Fruit fly (Drosophila melanogaster) whole organism, embryonic: ENCODE measurements around the gene CG4210.

Experiments used
- B-H1 ChIP-seq: fragments of 200-800 bp; sonication (Bioruptor generic); IDR thresholded peaks from 3 replicates; pipeline ENCODE4 v1.3.6; 2022; ENCODE audit warnings: missing biosample characterization, missing genetic modification characterization
- Bgb ChIP-seq: fragments of 200-800 bp; sonication (Bioruptor generic); IDR thresholded peaks from 2 replicates; pipeline ENCODE4 v1.3.6; 2022; ENCODE audit warnings: missing biosample characterization, missing genetic modification characterization; ENCODE audit not compliant: partially characterized antibody
- CG10431 ChIP-seq: fragments of 200-800 bp; sonication (Bioruptor generic); optimal IDR thresholded peaks from 3 replicates; lab custom pipeline; 2018; ENCODE audit warnings: missing biosample characterization, mild to moderate bottlenecking, missing genetic modification characterization
- CG10462 ChIP-seq: fragments of 200-800 bp; sonication (Bioruptor generic); optimal IDR thresholded peaks from 2 replicates; lab custom pipeline; 2016; ENCODE audit warnings: missing biosample characterization, missing genetic modification characterization
- CG10979 ChIP-seq: fragments of 200-800 bp; sonication (Bioruptor generic); optimal IDR thresholded peaks from 2 replicates; lab custom pipeline; 2018; ENCODE audit warnings: missing biosample characterization, mild to moderate bottlenecking, missing genetic modification characterization, moderate library complexity
- CG11696 ChIP-seq: fragments of 200-800 bp; sonication (Bioruptor generic); IDR thresholded peaks from 2 replicates; pipeline ENCODE4 v1.3.6; 2022; ENCODE audit warnings: missing biosample characterization, missing genetic modification characterization
- CG12104 ChIP-seq: fragments of 200-800 bp; sonication (Bioruptor generic); optimal IDR thresholded peaks from 3 replicates; lab custom pipeline; 2016; ENCODE audit warnings: missing biosample characterization, missing genetic modification characterization
- CG14667 ChIP-seq: fragments of 200-800 bp; sonication (Bioruptor generic); IDR thresholded peaks from 2 replicates; pipeline ENCODE4 v1.3.6; 2022; ENCODE audit warnings: missing biosample characterization, missing genetic modification characterization
- CG15696 ChIP-seq: fragments of 200-800 bp; sonication (Bioruptor generic); optimal IDR thresholded peaks from 2 replicates; lab custom pipeline; 2019; ENCODE audit warnings: missing biosample characterization, mild to moderate bottlenecking, missing genetic modification characterization, moderate library complexity
- CG17568 ChIP-seq: fragments of 200-800 bp; sonication (Bioruptor generic); optimal IDR thresholded peaks from 2 replicates; lab custom pipeline; 2018; ENCODE audit warnings: missing biosample characterization, mild to moderate bottlenecking, missing genetic modification characterization, moderate library complexity
- CG17912 ChIP-seq: fragments of 200-800 bp; sonication (Bioruptor generic); optimal IDR thresholded peaks from 2 replicates; lab custom pipeline; 2018; ENCODE audit warnings: missing biosample characterization, mild to moderate bottlenecking, missing genetic modification characterization
- CG18011 ChIP-seq: fragments of 200-800 bp; sonication (Bioruptor generic); optimal IDR thresholded peaks from 2 replicates; lab custom pipeline; 2017; ENCODE audit warnings: missing biosample characterization, missing genetic modification characterization, mild to moderate bottlenecking, moderate library complexity, missing genotype
- CG18764 ChIP-seq: fragments of 200-800 bp; sonication (Bioruptor generic); optimal IDR thresholded peaks from 3 replicates; lab custom pipeline; 2016; ENCODE audit warnings: missing biosample characterization, missing genetic modification characterization
- CG5245 ChIP-seq: fragments of 200-800 bp; sonication (Bioruptor generic); optimal IDR thresholded peaks from 3 replicates; lab custom pipeline; 2016; ENCODE audit warnings: missing biosample characterization, missing genetic modification characterization
- CG7839 ChIP-seq: fragments of 200-800 bp; sonication (Bioruptor generic); optimal IDR thresholded peaks from 3 replicates; lab custom pipeline; 2018; ENCODE audit warnings: missing biosample characterization, mild to moderate bottlenecking, missing genetic modification characterization, moderate library complexity
- CTCF ChIP-seq: fragments of 200-800 bp; sonication (Bioruptor generic); optimal IDR thresholded peaks from 2 replicates; lab custom pipeline; 2017; ENCODE audit warnings: missing biosample characterization, mild to moderate bottlenecking, missing genetic modification characterization, moderate library complexity
- Dll ChIP-seq: fragments of 200-800 bp; sonication (Bioruptor generic); IDR thresholded peaks from 4 replicates; pipeline ENCODE4 v1.3.6; 2022; ENCODE audit warnings: missing biosample characterization, missing genetic modification characterization; ENCODE audit not compliant: partially characterized antibody
- Fer3 ChIP-seq: fragments of 200-800 bp; sonication (Bioruptor generic); optimal IDR thresholded peaks from 2 replicates; lab custom pipeline; 2018; ENCODE audit warnings: missing biosample characterization, mild to moderate bottlenecking, missing genetic modification characterization, moderate library complexity
- Hsf ChIP-seq: fragments of 200-800 bp; sonication (Bioruptor generic); optimal IDR thresholded peaks from 3 replicates; lab custom pipeline; 2016; ENCODE audit warnings: missing biosample characterization, missing genetic modification characterization
- Lhr ChIP-seq: fragments of 200-800 bp; sonication (Bioruptor generic); optimal IDR thresholded peaks from 3 replicates; lab custom pipeline; 2017; ENCODE audit warnings: mild to moderate bottlenecking, missing biosample characterization, missing genetic modification reagents, missing genetic modification characterization
- Med ChIP-seq: fragments of 200-800 bp; sonication (Bioruptor generic); peaks from one replicate; lab custom pipeline; 2016; ENCODE audit warnings: missing biosample characterization, missing genetic modification characterization, mild to moderate bottlenecking, inconsistent platforms, moderate library complexity
- Myb ChIP-seq: fragments of 200-800 bp; sonication (Bioruptor generic); optimal IDR thresholded peaks from 2 replicates; lab custom pipeline; 2016; ENCODE audit warnings: missing biosample characterization, missing genetic modification characterization
- Pdp1 ChIP-seq, 2 experiments: fragments of 200-800 bp; sonication (Bioruptor generic); optimal IDR thresholded peaks; 3 replicates each; lab custom pipeline; 2016; ENCODE audit warnings: missing biosample characterization in 2 of 2, missing genetic modification characterization in 2 of 2, mild to moderate bottlenecking in 1 of 2, moderate library complexity in 1 of 2
- Ravus ChIP-seq: fragments of 200-800 bp; sonication (Bioruptor generic); IDR thresholded peaks from 2 replicates; pipeline ENCODE4 v1.3.6; 2022; ENCODE audit warnings: missing biosample characterization, missing genetic modification characterization
- Rfx ChIP-seq: fragments of 200-800 bp; sonication (Bioruptor generic); IDR thresholded peaks from 2 replicates; pipeline ENCODE4 v1.3.6; 2022; ENCODE audit warnings: missing biosample characterization, missing genetic modification characterization
- Sin3A ChIP-seq: fragments of >200 bp; optimal IDR thresholded peaks from 2 replicates; lab custom pipeline; 2018
- ab ChIP-seq: fragments of 200-800 bp; sonication (Bioruptor generic); optimal IDR thresholded peaks from 2 replicates; lab custom pipeline; 2016; ENCODE audit warnings: missing biosample characterization, missing genetic modification characterization
- ase ChIP-seq: fragments of 200-800 bp; sonication (Bioruptor generic); IDR thresholded peaks from 3 replicates; pipeline ENCODE4 v1.3.6; 2022; ENCODE audit warnings: missing biosample characterization, missing genetic modification characterization
- bowl ChIP-seq: fragments of 200-800 bp; sonication (Bioruptor generic); IDR thresholded peaks from 2 replicates; pipeline ENCODE4 v1.3.6; 2022; ENCODE audit warnings: missing biosample characterization, missing genetic modification characterization
- crp ChIP-seq, 2 experiments: fragments of 200-800 bp; sonication (Bioruptor generic); optimal IDR thresholded peaks; 2 replicates in 1 of 2; 3 replicates in 1 of 2; lab custom pipeline; 2017; ENCODE audit warnings: missing biosample characterization in 2 of 2, missing genetic modification characterization in 2 of 2, mild to moderate bottlenecking in 1 of 2, moderate library complexity in 1 of 2
- cwo ChIP-seq: fragments of 200-800 bp; sonication (Bioruptor generic); optimal IDR thresholded peaks from 3 replicates; lab custom pipeline; 2017; ENCODE audit warnings: missing biosample characterization, missing genetic modification characterization, mild to moderate bottlenecking, moderate library complexity, missing genetic modification reagents
- emc ChIP-seq: fragments of 200-800 bp; sonication (Bioruptor generic); optimal IDR thresholded peaks from 2 replicates; lab custom pipeline; 2016; ENCODE audit warnings: missing biosample characterization, missing genetic modification characterization
- eve ChIP-seq, 2 experiments: fragments of >200 bp; optimal IDR thresholded peaks; 2 replicates each; lab custom pipeline; 2017; ENCODE audit warnings: missing biosample characterization in 2 of 2, missing genetic modification characterization in 2 of 2
- gcm ChIP-seq: fragments of 200-800 bp; sonication (Bioruptor generic); optimal IDR thresholded peaks from 2 replicates; lab custom pipeline; 2019; ENCODE audit warnings: missing biosample characterization, mild to moderate bottlenecking, missing genetic modification characterization, moderate library complexity
- hkb ChIP-seq, 2 experiments: fragments of 200-800 bp in 1 of 2; fragments of >200 bp in 1 of 2; sonication (Bioruptor generic) in 1 of 2; IDR thresholded peaks in 1 of 2; optimal IDR thresholded peaks in 1 of 2; 2 replicates each; pipeline versions ENCODE4 v1.3.6 to Lab custom; 2017 to 2022; ENCODE audit warnings: missing biosample characterization in 1 of 2, missing genetic modification characterization in 1 of 2
- klu ChIP-seq: fragments of 200-800 bp; sonication (Bioruptor generic); IDR thresholded peaks from 2 replicates; pipeline ENCODE4 v1.3.6; 2022; ENCODE audit warnings: missing biosample characterization, missing genetic modification characterization
- luna ChIP-seq: fragments of 200-800 bp; sonication (Bioruptor generic); optimal IDR thresholded peaks from 2 replicates; lab custom pipeline; 2016; ENCODE audit warnings: missing biosample characterization, missing genetic modification characterization
- nerfin-1 ChIP-seq: fragments of 200-800 bp; sonication (Bioruptor generic); optimal IDR thresholded peaks from 3 replicates; lab custom pipeline; 2019; ENCODE audit warnings: missing biosample characterization, mild to moderate bottlenecking, missing genetic modification characterization, moderate library complexity
- pnt ChIP-seq: fragments of 200-800 bp; sonication (Bioruptor generic); optimal IDR thresholded peaks from 3 replicates; lab custom pipeline; 2016; ENCODE audit warnings: missing biosample characterization, missing genetic modification characterization
- psq ChIP-seq: fragments of 200-800 bp; sonication (Bioruptor generic); optimal IDR thresholded peaks from 2 replicates; lab custom pipeline; 2017; ENCODE audit warnings: missing biosample characterization, missing genetic modification characterization
- ranshi ChIP-seq: fragments of 200-800 bp; sonication (Bioruptor generic); IDR thresholded peaks from 2 replicates; pipeline ENCODE4 v1.3.6; 2022; ENCODE audit warnings: missing biosample characterization, missing genetic modification characterization
- repo ChIP-seq: fragments of 200-800 bp; sonication (Bioruptor generic); optimal IDR thresholded peaks from 2 replicates; lab custom pipeline; 2016; ENCODE audit warnings: missing biosample characterization, missing genetic modification characterization
- sens-2 ChIP-seq: fragments of 200-800 bp; sonication (Bioruptor generic); IDR thresholded peaks from 2 replicates; pipeline ENCODE4 v1.3.6; 2022; ENCODE audit warnings: missing biosample characterization, missing genetic modification characterization
- seq ChIP-seq: fragments of 200-800 bp; sonication (Bioruptor generic); IDR thresholded peaks from 2 replicates; pipeline ENCODE4 v1.3.6; 2022; ENCODE audit warnings: missing biosample characterization, missing genetic modification characterization
- slou ChIP-seq: fragments of 200-800 bp; sonication (Bioruptor generic); optimal IDR thresholded peaks from 3 replicates; lab custom pipeline; 2016; ENCODE audit warnings: missing biosample characterization, missing genetic modification characterization
- slp2 ChIP-seq: fragments of 200-800 bp; sonication (Bioruptor generic); optimal IDR thresholded peaks from 2 replicates; lab custom pipeline; 2016; ENCODE audit warnings: missing biosample characterization, missing genetic modification characterization
- unc-4 ChIP-seq: fragments of 200-800 bp; sonication (Bioruptor generic); IDR thresholded peaks from 2 replicates; pipeline ENCODE4 v1.3.6; 2022; ENCODE audit warnings: missing biosample characterization, missing genetic modification characterization; ENCODE audit not compliant: partially characterized antibody
- yki ChIP-seq: fragments of >200 bp; optimal IDR thresholded peaks from 3 replicates; lab custom pipeline; 2018
- zen ChIP-seq: fragments of 200-800 bp; sonication (Bioruptor generic); optimal IDR thresholded peaks from 3 replicates; lab custom pipeline; 2018; ENCODE audit warnings: missing biosample characterization, mild to moderate bottlenecking, missing genetic modification characterization, moderate library complexity

CG4210 gene

DNA sequence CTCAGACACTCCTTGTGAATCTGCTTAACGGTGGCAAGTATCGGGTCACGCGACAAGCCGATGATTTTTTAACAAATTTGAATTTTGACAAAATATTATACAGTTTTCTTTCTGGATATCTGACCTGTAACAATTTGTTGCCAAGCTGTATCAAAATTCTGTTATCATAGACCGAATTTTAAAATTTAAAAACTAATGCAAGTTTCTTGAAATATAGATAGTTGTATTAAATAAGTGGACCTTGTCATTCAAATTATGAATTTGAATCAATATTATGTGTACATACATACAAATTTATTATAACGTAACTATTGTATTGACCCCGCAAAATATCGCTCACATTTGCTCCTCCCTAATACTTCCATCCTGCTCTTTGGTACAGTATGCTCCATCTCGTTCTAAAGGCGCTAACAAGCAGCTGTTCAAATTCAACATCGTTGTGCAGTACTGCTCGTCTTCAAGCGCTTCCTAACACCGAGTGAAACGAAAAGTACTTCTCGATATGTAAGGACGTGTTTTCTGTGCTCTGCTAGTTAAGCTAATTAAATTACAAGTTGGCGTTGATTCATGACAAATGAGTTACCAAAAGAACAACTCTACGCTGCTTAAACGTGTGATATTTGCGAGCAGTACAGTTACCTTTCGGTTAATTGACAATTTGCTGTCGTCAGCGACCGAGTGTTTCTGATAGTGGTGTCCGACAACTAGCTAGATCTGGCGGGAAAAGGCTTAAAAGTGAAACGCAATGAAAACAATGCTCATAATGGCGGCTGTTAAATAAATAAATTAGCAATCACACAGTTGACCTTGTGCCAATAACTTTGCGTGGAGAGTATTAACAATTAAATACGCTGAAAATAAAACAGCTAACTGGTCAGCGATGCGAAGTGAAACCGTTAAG is 17.4 kb upstream of the CG4210 start, which contains the start of the genes Kpc1 and CG42542 (continued):
- peak; percentile 58 for TF ChIP-seq cwo (GFP tag; lab: Kevin White, UChicago)
- peak; percentile 26 for TF ChIP-seq zen (tag; lab: Kevin White, UChicago)
- TF ChIP-seq ranshi (GFP tag; lab: Robert Waterston, UW): no peak
- TF ChIP-seq CG10979 (tag; lab: Kevin White, UChicago): peak; percentile 61
- no peak for TF ChIP-seq klu (GFP tag; lab: Robert Waterston, UW)
- TF ChIP-seq hkb (optimal IDR thresholded peaks at IDR 0.05; lab: Kevin White, UChicago): peak; percentile 35
- 0 out of 2 replicates have a peak, but pooled peaks have one; percentile 20 for TF ChIP-seq hkb (GFP tag; IDR thresholded peaks at IDR 0.05; lab: Robert Waterston, UW)
- TF ChIP-seq CG17568 (GFP tag; lab: Kevin White, UChicago): no peak
- peak; percentile 50 for TF ChIP-seq psq
- peak; percentile 40 for TF ChIP-seq nerfin-1 (tag; lab: Kevin White, UChicago)
- peak; percentile 78 for TF ChIP-seq ab (GFP tag; lab: Kevin White, UChicago)
- TF ChIP-seq slp2 (GFP tag; lab: Kevin White, UChicago): peak; percentile 67
- peak; percentile 63 to 90 for TF ChIP-seq crp (GFP tag; optimal IDR thresholded peaks at IDR 0.05; lab: Kevin White, UChicago)
- TF ChIP-seq CG5245 (GFP tag; lab: Kevin White, UChicago): peak; percentile 50
- peak; percentile 80 for TF ChIP-seq Myb (GFP tag; lab: Kevin White, UChicago)
- peak; percentile 95 for TF ChIP-seq Med (GFP tag; lab: Kevin White, UChicago)
- TF ChIP-seq CG10462 (GFP tag; lab: Kevin White, UChicago): peak; percentile 86
- TF ChIP-seq CG7839 (tag; lab: Kevin White, UChicago): no peak
- peak; percentile 58 for TF ChIP-seq CG12104 (GFP tag; lab: Kevin White, UChicago)
- peak; percentile 58 for TF ChIP-seq repo (GFP tag; lab: Kevin White, UChicago)
- no peak for TF ChIP-seq gcm
- peak; percentile 52 for TF ChIP-seq CG17912 (GFP tag; lab: Kevin White, UChicago)
- TF ChIP-seq CG18764: peak; percentile 63
- peak; percentile 86 for TF ChIP-seq Rfx
- TF ChIP-seq B-H1 (GFP tag; lab: Robert Waterston, UW): no peak; the same call in 2 of the 3 replicates
- TF ChIP-seq sens-2: no peak; the same call in 1 of the 2 replicates
- peak; percentile 53 for TF ChIP-seq slou (GFP tag; lab: Kevin White, UChicago)
- TF ChIP-seq CG11696 (GFP tag; lab: Robert Waterston, UW): 0 out of 2 replicates have a peak, but pooled peaks have one; percentile 30
- TF ChIP-seq Sin3A (lab: Kevin White, UChicago): peak; percentile 89
- no peak for TF ChIP-seq seq (GFP tag; lab: Robert Waterston, UW)
- TF ChIP-seq Ravus: no peak
- TF ChIP-seq Lhr: peak; percentile 56
- no peak for TF ChIP-seq Fer3 (tag; lab: Kevin White, UChicago)
- TF ChIP-seq yki (lab: Kevin White, UChicago): no peak
- TF ChIP-seq CG14667: 0 out of 2 replicates have a peak, but pooled peaks have one; percentile 30
- TF ChIP-seq ase (GFP tag; lab: Robert Waterston, UW): peak; percentile 66
- TF ChIP-seq Pdp1 (GFP tag; optimal IDR thresholded peaks at IDR 0.05; lab: Kevin White, UChicago): peak; percentile 76 to 83
- TF ChIP-seq CG18011 (GFP tag; lab: Kevin White, UChicago): peak; percentile 41
- TF ChIP-seq CTCF: peak; percentile 22
- TF ChIP-seq eve (GFP tag; optimal IDR thresholded peaks at IDR 0.05; lab: Kevin White, UChicago): no peak
- TF ChIP-seq luna (GFP tag; lab: Kevin White, UChicago): no peak
- TF ChIP-seq Dll: peak; percentile 96
- TF ChIP-seq CG10431: no peak
- peak; percentile 92 for TF ChIP-seq unc-4 (GFP tag; lab: Robert Waterston, UW)
- peak; percentile 27 for TF ChIP-seq emc
- peak; percentile 60 for TF ChIP-seq pnt (GFP tag; lab: Kevin White, UChicago)
- peak; percentile 73 for TF ChIP-seq CG15696
- 0 out of 2 replicates have a peak, but pooled peaks have one; percentile 39 for TF ChIP-seq bowl (GFP tag; lab: Robert Waterston, UW)
- peak; percentile 84 for TF ChIP-seq Bgb (GFP tag; lab: Robert Waterston, UW)
- peak; percentile 87 for TF ChIP-seq Hsf (GFP tag; lab: Kevin White, UChicago)
